Fruit fly (Drosophila melanogaster) whole organism, embryonic: ENCODE data around the gene IscU.

ENCODE experiments used
- Ada2b ChIP-seq: fragments of 200-800 bp; sonication (Bioruptor generic); IDR thresholded peaks from 2 replicates; pipeline ENCODE4 v1.3.6; 2022; ENCODE audit warnings: missing biosample characterization, missing genetic modification characterization
- Bdp1 ChIP-seq: fragments of 200-800 bp; sonication (Bioruptor generic); optimal IDR thresholded peaks from 3 replicates; lab custom pipeline; 2016; ENCODE audit warnings: missing biosample characterization, missing genetic modification characterization
- C15 ChIP-seq: fragments of 200-800 bp; sonication (Bioruptor generic); IDR thresholded peaks from 3 replicates; pipeline ENCODE4 v1.3.6; 2022; ENCODE audit warnings: missing biosample characterization, missing genetic modification characterization
- CG10147 ChIP-seq: fragments of 200-800 bp; sonication (Bioruptor generic); optimal IDR thresholded peaks from 2 replicates; lab custom pipeline; 2019; ENCODE audit warnings: missing biosample characterization, mild to moderate bottlenecking, missing genetic modification characterization, moderate library complexity
- CG10274 ChIP-seq: fragments of 200-800 bp; sonication (Bioruptor generic); optimal IDR thresholded peaks from 3 replicates; lab custom pipeline; 2017; ENCODE audit warnings: missing biosample characterization, mild to moderate bottlenecking, missing genetic modification characterization
- CG10565 ChIP-seq: fragments of 200-800 bp; sonication (Bioruptor generic); optimal IDR thresholded peaks from 3 replicates; lab custom pipeline; 2016; ENCODE audit warnings: missing biosample characterization, mild to moderate bottlenecking, missing genetic modification characterization
- CG10654 ChIP-seq: fragments of 200-800 bp; sonication (Bioruptor generic); optimal IDR thresholded peaks from 2 replicates; lab custom pipeline; 2016; ENCODE audit warnings: missing biosample characterization, missing genetic modification characterization
- CG12942 ChIP-seq: fragments of 200-800 bp; sonication (Bioruptor generic); optimal IDR thresholded peaks from 3 replicates; lab custom pipeline; 2016; ENCODE audit warnings: missing biosample characterization, missing genetic modification characterization
- CG13775 ChIP-seq: fragments of 200-800 bp; sonication (Bioruptor generic); optimal IDR thresholded peaks from 3 replicates; lab custom pipeline; 2017; ENCODE audit warnings: missing biosample characterization, mild to moderate bottlenecking, missing genetic modification characterization
- CG14441 ChIP-seq: fragments of 200-800 bp; sonication (Bioruptor generic); IDR thresholded peaks from 2 replicates; pipeline ENCODE4 v1.3.6; 2022; ENCODE audit warnings: missing biosample characterization, missing genetic modification characterization
- CG15479 ChIP-seq: fragments of 200-800 bp; sonication (Bioruptor generic); optimal IDR thresholded peaks from 3 replicates; lab custom pipeline; 2019; ENCODE audit warnings: missing biosample characterization, mild to moderate bottlenecking, missing genetic modification characterization, moderate library complexity
- CG1647 ChIP-seq: fragments of 200-800 bp; sonication (Bioruptor generic); optimal IDR thresholded peaks from 3 replicates; lab custom pipeline; 2016; ENCODE audit warnings: missing biosample characterization, missing genetic modification characterization
- CG17359 ChIP-seq: fragments of 200-800 bp; sonication (Bioruptor generic); optimal IDR thresholded peaks from 3 replicates; lab custom pipeline; 2018; ENCODE audit warnings: missing biosample characterization, mild to moderate bottlenecking, missing genetic modification characterization, moderate library complexity
- CG1792 ChIP-seq: fragments of 200-800 bp; sonication (Bioruptor generic); optimal IDR thresholded peaks from 2 replicates; lab custom pipeline; 2016; ENCODE audit warnings: missing biosample characterization, missing genetic modification characterization
- CG18764 ChIP-seq: fragments of 200-800 bp; sonication (Bioruptor generic); optimal IDR thresholded peaks from 3 replicates; lab custom pipeline; 2016; ENCODE audit warnings: missing biosample characterization, missing genetic modification characterization
- CG2120 ChIP-seq: fragments of 200-800 bp; sonication (Bioruptor generic); optimal IDR thresholded peaks from 3 replicates; lab custom pipeline; 2016; ENCODE audit warnings: missing biosample characterization, missing genetic modification characterization
- CG2712 ChIP-seq: fragments of 200-800 bp; optimal IDR thresholded peaks from 3 replicates; lab custom pipeline; 2019; ENCODE audit warnings: missing biosample characterization, mild to moderate bottlenecking, missing genetic modification characterization, moderate library complexity
- CG31224 ChIP-seq: fragments of 200-800 bp; sonication (Bioruptor generic); IDR thresholded peaks from 2 replicates; pipeline ENCODE4 v1.3.6; 2022; ENCODE audit warnings: missing biosample characterization, missing genetic modification characterization
- CG3163 ChIP-seq: fragments of 200-800 bp; sonication (Bioruptor generic); optimal IDR thresholded peaks from 3 replicates; lab custom pipeline; 2016; ENCODE audit warnings: missing biosample characterization, missing genetic modification characterization
- CG33557 ChIP-seq: fragments of 200-800 bp; sonication (Bioruptor generic); optimal IDR thresholded peaks from 2 replicates; lab custom pipeline; 2019; ENCODE audit warnings: missing biosample characterization, mild to moderate bottlenecking, missing genetic modification characterization, moderate library complexity
- CG3407 ChIP-seq: fragments of 200-800 bp; sonication (Bioruptor generic); optimal IDR thresholded peaks from 2 replicates; lab custom pipeline; 2018; ENCODE audit warnings: missing biosample characterization, mild to moderate bottlenecking, missing genetic modification characterization
- CG3995 ChIP-seq: fragments of 200-800 bp; sonication (Bioruptor generic); optimal IDR thresholded peaks from 3 replicates; lab custom pipeline; 2016; ENCODE audit warnings: missing biosample characterization, missing genetic modification characterization
- CG4282 ChIP-seq: fragments of 200-800 bp; sonication (Bioruptor generic); optimal IDR thresholded peaks from 2 replicates; lab custom pipeline; 2016; ENCODE audit warnings: missing biosample characterization, missing genetic modification characterization
- CG4360 ChIP-seq: fragments of 200-800 bp; sonication (Bioruptor generic); IDR thresholded peaks from 2 replicates; pipeline ENCODE4 v1.3.6; 2022; ENCODE audit warnings: missing biosample characterization, missing genetic modification characterization
- CG5180 ChIP-seq: fragments of 200-800 bp; sonication (Bioruptor generic); optimal IDR thresholded peaks from 3 replicates; lab custom pipeline; 2017; ENCODE audit warnings: missing biosample characterization, missing genetic modification characterization, mild to moderate bottlenecking, moderate library complexity, missing genetic modification reagents
- CG7839 ChIP-seq: fragments of 200-800 bp; sonication (Bioruptor generic); optimal IDR thresholded peaks from 3 replicates; lab custom pipeline; 2018; ENCODE audit warnings: missing biosample characterization, mild to moderate bottlenecking, missing genetic modification characterization, moderate library complexity
- CG8765 ChIP-seq: fragments of 200-800 bp; sonication (Bioruptor generic); IDR thresholded peaks from 2 replicates; pipeline ENCODE4 v1.3.6; 2022; ENCODE audit warnings: missing biosample characterization, missing genetic modification characterization
- CG9215 ChIP-seq: fragments of 200-800 bp; sonication (Bioruptor generic); IDR thresholded peaks from 2 replicates; pipeline ENCODE4 v1.3.6; 2022; ENCODE audit warnings: missing biosample characterization, missing genetic modification characterization
- CkIIα-i1 ChIP-seq: fragments of 200-800 bp; sonication (Bioruptor generic); IDR thresholded peaks from 2 replicates; pipeline ENCODE4 v1.3.6; 2022; ENCODE audit warnings: missing biosample characterization, missing genetic modification characterization
- D19A ChIP-seq: fragments of 200-800 bp; optimal IDR thresholded peaks from 3 replicates; lab custom pipeline; 2019; ENCODE audit warnings: missing biosample characterization, mild to moderate bottlenecking, missing genetic modification characterization, moderate library complexity
- ERR ChIP-seq: fragments of 200-800 bp; sonication (Bioruptor generic); optimal IDR thresholded peaks from 2 replicates; lab custom pipeline; 2016; ENCODE audit warnings: missing biosample characterization, missing genetic modification characterization
- Gug ChIP-seq: fragments of 200-800 bp; sonication (Bioruptor generic); IDR thresholded peaks from 4 replicates; pipeline ENCODE4 v1.3.6; 2022; ENCODE audit warnings: missing biosample characterization, missing genetic modification characterization
- HHEX ChIP-seq: fragments of 200-800 bp; sonication (Bioruptor generic); optimal IDR thresholded peaks from 3 replicates; lab custom pipeline; 2017; ENCODE audit warnings: missing biosample characterization, mild to moderate bottlenecking, missing genetic modification characterization, missing genetic modification reagents
- Hr3 ChIP-seq: fragments of 200-800 bp; sonication (Bioruptor generic); optimal IDR thresholded peaks from 3 replicates; lab custom pipeline; 2016; ENCODE audit warnings: missing biosample characterization, missing genetic modification characterization
- Hr51 ChIP-seq, 2 experiments: fragments of 200-800 bp; sonication (Bioruptor generic); optimal IDR thresholded peaks; 2 replicates in 1 of 2; 3 replicates in 1 of 2; lab custom pipeline; 2016 to 2018; ENCODE audit warnings: missing biosample characterization in 2 of 2, missing genetic modification characterization in 2 of 2, mild to moderate bottlenecking in 1 of 2, moderate library complexity in 1 of 2
- Lhr ChIP-seq: fragments of 200-800 bp; sonication (Bioruptor generic); optimal IDR thresholded peaks from 3 replicates; lab custom pipeline; 2017; ENCODE audit warnings: mild to moderate bottlenecking, missing biosample characterization, missing genetic modification reagents, missing genetic modification characterization
- Sry-δ ChIP-seq: fragments of 200-800 bp; sonication (Bioruptor generic); optimal IDR thresholded peaks from 2 replicates; lab custom pipeline; 2016; ENCODE audit warnings: missing biosample characterization, missing genetic modification characterization
- cad ChIP-seq: fragments of >200 bp; optimal IDR thresholded peaks from 2 replicates; lab custom pipeline; 2017; ENCODE audit warnings: missing biosample characterization, missing genetic modification characterization
- chm ChIP-seq: fragments of 200-800 bp; sonication (Bioruptor generic); IDR thresholded peaks from 2 replicates; pipeline ENCODE4 v1.3.6; 2022; ENCODE audit warnings: missing biosample characterization, missing genetic modification characterization
- dmrt99B ChIP-seq: fragments of 200-800 bp; sonication (Bioruptor generic); optimal IDR thresholded peaks from 2 replicates; lab custom pipeline; 2018; ENCODE audit warnings: missing biosample characterization, mild to moderate bottlenecking, missing genetic modification characterization, moderate library complexity
- gcm ChIP-seq: fragments of 200-800 bp; sonication (Bioruptor generic); optimal IDR thresholded peaks from 2 replicates; lab custom pipeline; 2019; ENCODE audit warnings: missing biosample characterization, mild to moderate bottlenecking, missing genetic modification characterization, moderate library complexity
- gcm2 ChIP-seq: fragments of 200-800 bp; sonication (Bioruptor generic); optimal IDR thresholded peaks from 2 replicates; lab custom pipeline; 2016; ENCODE audit warnings: missing biosample characterization, missing genetic modification characterization
- gsb-n ChIP-seq: fragments of 200-800 bp; sonication (Bioruptor generic); optimal IDR thresholded peaks from 3 replicates; lab custom pipeline; 2018; ENCODE audit warnings: missing biosample characterization, mild to moderate bottlenecking, missing genetic modification characterization
- ken ChIP-seq: fragments of 200-800 bp; sonication (Bioruptor generic); IDR thresholded peaks from 3 replicates; pipeline ENCODE4 v1.3.6; 2022; ENCODE audit warnings: missing biosample characterization, missing genetic modification characterization
- oc ChIP-seq: fragments of 200-800 bp; sonication (Bioruptor generic); optimal IDR thresholded peaks from 2 replicates; lab custom pipeline; 2018; ENCODE audit warnings: missing biosample characterization, mild to moderate bottlenecking, missing genetic modification characterization, moderate library complexity
- scrt ChIP-seq: fragments of 200-800 bp; sonication (Bioruptor generic); optimal IDR thresholded peaks from 2 replicates; lab custom pipeline; 2018; ENCODE audit warnings: missing biosample characterization, mild to moderate bottlenecking, missing genetic modification characterization, moderate library complexity
- sens-2 ChIP-seq: fragments of 200-800 bp; sonication (Bioruptor generic); IDR thresholded peaks from 2 replicates; pipeline ENCODE4 v1.3.6; 2022; ENCODE audit warnings: missing biosample characterization, missing genetic modification characterization
- wor ChIP-seq: fragments of 200-800 bp; sonication (Bioruptor generic); IDR thresholded peaks from 2 replicates; pipeline ENCODE4 v1.3.6; 2022; ENCODE audit warnings: missing biosample characterization, missing genetic modification characterization
- zen2 ChIP-seq: fragments of 200-800 bp; sonication (Bioruptor generic); IDR thresholded peaks from 3 replicates; pipeline ENCODE4 v1.3.6; 2022; ENCODE audit warnings: missing biosample characterization, missing genetic modification characterization; ENCODE audit not compliant: partially characterized antibody

Gene IscU

dm6 chr3R:8810397-8811184, 13.4 kb downstream of the IscU start (continued):
- TF ChIP-seq CG1792 (GFP tag; lab: Kevin White, UChicago): peak; percentile 87
- no peak for TF ChIP-seq CG10565 (GFP tag; lab: Kevin White, UChicago)
- peak; percentile 55; the same call in 1 of the 3 replicates for TF ChIP-seq ken (GFP tag; lab: Robert Waterston, UW)
- peak; percentile 57 for TF ChIP-seq CG3163
- peak; percentile 87 for TF ChIP-seq oc (tag; lab: Kevin White, UChicago)
- peak; percentile 94 for TF ChIP-seq gcm (GFP tag; lab: Kevin White, UChicago)
- TF ChIP-seq scrt (GFP tag; lab: Kevin White, UChicago): peak; percentile 73
- no peak for TF ChIP-seq CkIIα-i1 (GFP tag; lab: Robert Waterston, UW)
- peak; percentile 75 for TF ChIP-seq CG7839 (tag; lab: Kevin White, UChicago)
- TF ChIP-seq Sry-δ (GFP tag; lab: Kevin White, UChicago): peak; percentile 15
- peak; percentile 64 for TF ChIP-seq CG2120 (GFP tag; lab: Kevin White, UChicago)
- TF ChIP-seq wor (GFP tag; lab: Robert Waterston, UW): 0 out of 2 replicates have a peak, but pooled peaks have one; percentile 11
- peak; percentile 4; the same call in 1 of the 3 replicates for TF ChIP-seq C15 (GFP tag; lab: Robert Waterston, UW)
- TF ChIP-seq CG4282 (GFP tag; lab: Kevin White, UChicago): peak; percentile 73
- TF ChIP-seq ERR (GFP tag; lab: Kevin White, UChicago): peak; percentile 75
- TF ChIP-seq CG15479: peak; percentile 88
- TF ChIP-seq CG17359 (tag; lab: Kevin White, UChicago): peak; percentile 91
- TF ChIP-seq CG4360: peak; percentile 72
- peak; percentile 18; the same call in 1 of the 4 replicates for TF ChIP-seq Gug (GFP tag; lab: Robert Waterston, UW)
- peak; percentile 32 for TF ChIP-seq CG2712
- TF ChIP-seq CG5180 (GFP tag; lab: Kevin White, UChicago): peak; percentile 91
- TF ChIP-seq Lhr: peak; percentile 81
- TF ChIP-seq CG1647 (GFP tag; lab: Kevin White, UChicago): peak; percentile 73
- peak; percentile 62 for TF ChIP-seq CG9215 (GFP tag; lab: Robert Waterston, UW)
- peak; percentile 93 for TF ChIP-seq HHEX (GFP tag; lab: Kevin White, UChicago)
- TF ChIP-seq CG18764: peak; percentile 89
- peak; percentile 82 for TF ChIP-seq Bdp1 (GFP tag; lab: Kevin White, UChicago)
- TF ChIP-seq CG10147 (GFP tag; lab: Kevin White, UChicago): peak; percentile 0
- TF ChIP-seq CG14441 (GFP tag; lab: Robert Waterston, UW): peak; percentile 66
- TF ChIP-seq chm: peak; percentile 93
- TF ChIP-seq CG3995: peak; percentile 29
- TF ChIP-seq D19A (tag; lab: Kevin White, UChicago): peak; percentile 59
- TF ChIP-seq gsb-n (tag; lab: Kevin White, UChicago): peak; percentile 86
- TF ChIP-seq CG3407 (GFP tag; lab: Kevin White, UChicago): peak; percentile 93
- peak; percentile 68 for TF ChIP-seq gcm2 (GFP tag; lab: Kevin White, UChicago)
- peak; percentile 52 for TF ChIP-seq sens-2
- TF ChIP-seq Hr3 (GFP tag; lab: Kevin White, UChicago): no peak
- peak; percentile 89 for TF ChIP-seq CG33557 (GFP tag; lab: Kevin White, UChicago)
- TF ChIP-seq CG10654: peak; percentile 75
- no peak for TF ChIP-seq cad
- peak; percentile 18 for TF ChIP-seq CG13775 (GFP tag; lab: Kevin White, UChicago)
- TF ChIP-seq CG12942: peak; percentile 75
- TF ChIP-seq Ada2b (GFP tag; lab: Robert Waterston, UW): peak; percentile 39; the same call in 1 of the 2 replicates
- no peak for TF ChIP-seq CG8765
- peak; percentile 64 for TF ChIP-seq CG31224 (GFP tag; lab: Robert Waterston, UW)
- peak; percentile 57 to 78 for TF ChIP-seq Hr51 (GFP tag; optimal IDR thresholded peaks at IDR 0.05; lab: Kevin White, UChicago)
- TF ChIP-seq zen2 (GFP tag; lab: Robert Waterston, UW): no peak
- peak; percentile 56 for TF ChIP-seq dmrt99B (tag; lab: Kevin White, UChicago)
- peak; percentile 30 for TF ChIP-seq CG10274
